Worm (Caenorhabditis elegans): ENCODE results near the gene D2024.4.
"Not testable (repeated sequence)": the region's sequence is repeated elsewhere in the genome, so short reads cannot be mapped to it uniquely, and the experiment has no call there.

The D2024.4 gene

ce11 chrIV:7243913-7244312 is 12.9 kb downstream of the D2024.4 start, which contains the start of gene afmd-1:
Gene afmd-1, plus strand, starts transcription at chrIV:7244228.
- TF ChIP-seq dao-5 (tag; optimal IDR thresholded peaks at IDR 0.05) (no peak), him-1 (tag; optimal IDR thresholded peaks at IDR 0.05) (no peak), W03F9.2 (tag; optimal IDR thresholded peaks at IDR 0.05) (no peak)

ce11 chrIV:7245592-7245991 is 14.6 kb downstream of the D2024.4 start:
- TF ChIP-seq dao-5 (tag; optimal IDR thresholded peaks at IDR 0.05) (no peak), him-1 (tag; optimal IDR thresholded peaks at IDR 0.05) (no peak), W03F9.2 (tag; optimal IDR thresholded peaks at IDR 0.05) (no peak)

- TF ChIP-seq W03F9.2 (tag; optimal IDR thresholded peaks at IDR 0.05) (no peak), dao-5 (tag; optimal IDR thresholded peaks at IDR 0.05) (no peak), him-1 (tag; optimal IDR thresholded peaks at IDR 0.05) (no peak)
These were observed 15.5 kb downstream of the D2024.4 start, which contains the start of gene col-114 for ce11 chrIV:7246553-7246952. Gene col-114, minus strand, starts transcription at chrIV:7246653.

- TF ChIP-seq W03F9.2, him-1, dao-5 (tag; optimal IDR thresholded peaks at IDR 0.05): not testable (repeated sequence)
These were observed 16.2 kb downstream of the D2024.4 start, which contains the start of gene D2024.1 for ce11 chrIV:7247243-7247642. Gene D2024.1, plus strand, starts transcription at chrIV:7247543.

ce11 chrIV:7250158-7250557 is 19.1 kb downstream of the D2024.4 start, which contains the start of gene D2024.18:
Gene D2024.18, plus strand, starts transcription at chrIV:7250458.
- TF ChIP-seq him-1 (tag; optimal IDR thresholded peaks at IDR 0.05) (no peak), W03F9.2 (tag; optimal IDR thresholded peaks at IDR 0.05) (no peak), dao-5 (tag; optimal IDR thresholded peaks at IDR 0.05) (no peak)

ce11 chrIV:7253271-7253670 is 22.2 kb downstream of the D2024.4 start:
- TF ChIP-seq W03F9.2 (tag; optimal IDR thresholded peaks at IDR 0.05) = no peak
- no peak for TF ChIP-seq him-1 (tag; optimal IDR thresholded peaks at IDR 0.05)
- TF ChIP-seq dao-5 (tag; optimal IDR thresholded peaks at IDR 0.05) = no peak

- TF ChIP-seq W03F9.2, dao-5, him-1 (tag; optimal IDR thresholded peaks at IDR 0.05): not testable (repeated sequence)
These were observed 23.7 kb downstream of the D2024.4 start, which contains the start of gene C06E4.5 for ce11 chrIV:7254690-7255089. Gene C06E4.5, plus strand, starts transcription at chrIV:7254990.

- TF ChIP-seq dao-5 (tag; optimal IDR thresholded peaks at IDR 0.05) = no peak
- no peak for TF ChIP-seq him-1 (tag; optimal IDR thresholded peaks at IDR 0.05)
- no peak for TF ChIP-seq W03F9.2 (tag; optimal IDR thresholded peaks at IDR 0.05)
These were observed 27.2 kb downstream of the D2024.4 start, which contains the start of gene C06E4.6 for ce11 chrIV:7258253-7258652. Gene C06E4.6, minus strand, starts transcription at chrIV:7258303.

- TF ChIP-seq him-1 (tag; optimal IDR thresholded peaks at IDR 0.05) (no peak), W03F9.2 (tag; optimal IDR thresholded peaks at IDR 0.05) (no peak), dao-5 (tag; optimal IDR thresholded peaks at IDR 0.05) (no peak)
These were observed 29.6 kb downstream of the D2024.4 start, which contains the start of gene C06E4.3 for ce11 chrIV:7260587-7260986. Gene C06E4.3, plus strand, starts transcription at chrIV:7260875.

- TF ChIP-seq W03F9.2 (tag; optimal IDR thresholded peaks at IDR 0.05) = no peak
- TF ChIP-seq him-1 (tag; optimal IDR thresholded peaks at IDR 0.05) = no peak
- no peak for TF ChIP-seq dao-5 (tag; optimal IDR thresholded peaks at IDR 0.05)
These were observed 32.1 kb downstream of the D2024.4 start, which contains the start of gene glb-2 for ce11 chrIV:7263137-7263536. Gene glb-2, minus strand, starts transcription at chrIV:7263237.

ce11 chrIV:7274969-7275548 is 44.0 kb downstream of the D2024.4 start:
- TF ChIP-seq dao-5 (tag; optimal IDR thresholded peaks at IDR 0.05) (no peak), him-1 (tag; optimal IDR thresholded peaks at IDR 0.05) (no peak), W03F9.2 (tag; optimal IDR thresholded peaks at IDR 0.05) (no peak)

- no peak for TF ChIP-seq W03F9.2 (tag; optimal IDR thresholded peaks at IDR 0.05)
- TF ChIP-seq dao-5 (tag; optimal IDR thresholded peaks at IDR 0.05) = no peak
- no peak for TF ChIP-seq him-1 (tag; optimal IDR thresholded peaks at IDR 0.05)
These were observed 45.6 kb downstream of the D2024.4 start, which contains the start of gene C06E4.2 for ce11 chrIV:7276661-7277060. Gene C06E4.2, plus strand, starts transcription at chrIV:7276961.

All from whole organism, L4/young adult.